Fruit fly (Drosophila melanogaster): ENCODE measurements around the gene Dyro.

Gene Dyro

dm6 chr3L:11302906-11303305 lies 7.2 kb upstream of the Dyro start (continued):
- TF ChIP-seq CG17829 (tag; optimal IDR thresholded peaks at IDR 0.05): peak; percentile 40
- no peak for TF ChIP-seq zen2 (GFP tag; IDR thresholded peaks at IDR 0.05; ENCODE audit: partially characterized antibody)
- no peak for TF ChIP-seq CG34422 (GFP tag; IDR thresholded peaks at IDR 0.05)
- TF ChIP-seq BtbVII (GFP tag; optimal IDR thresholded peaks at IDR 0.05): no peak
- no peak for TF ChIP-seq bbx (GFP tag; IDR thresholded peaks at IDR 0.05; ENCODE audit: partially characterized antibody)
- TF ChIP-seq CG12071 (GFP tag; optimal IDR thresholded peaks at IDR 0.05): no peak
- TF ChIP-seq CG17612 (GFP tag; IDR thresholded peaks at IDR 0.05): no peak
- peak; percentile 5 for TF ChIP-seq CG15011 (GFP tag; optimal IDR thresholded peaks at IDR 0.05)
- TF ChIP-seq dmrt11E (tag; optimal IDR thresholded peaks at IDR 0.05): peak; percentile 56
- TF ChIP-seq aop (GFP tag; IDR thresholded peaks at IDR 0.05): no peak
- TF ChIP-seq Xrp1 (GFP tag; IDR thresholded peaks at IDR 0.05): peak; percentile 50; the same call in 1 of the 2 replicates
- TF ChIP-seq CG7556 (GFP tag; optimal IDR thresholded peaks at IDR 0.05): peak; percentile 51
- no peak for TF ChIP-seq fd102C (GFP tag; optimal IDR thresholded peaks at IDR 0.05)
- peak; percentile 22 for TF ChIP-seq CG15269 (tag; optimal IDR thresholded peaks at IDR 0.05)
- TF ChIP-seq CG16863 (GFP tag; optimal IDR thresholded peaks at IDR 0.05): no peak
- no peak for TF ChIP-seq CG4404 (GFP tag; IDR thresholded peaks at IDR 0.05)
- no peak for TF ChIP-seq CG2120 (GFP tag; optimal IDR thresholded peaks at IDR 0.05)
- TF ChIP-seq chm (GFP tag; IDR thresholded peaks at IDR 0.05): no peak
- TF ChIP-seq CG2712 (tag; optimal IDR thresholded peaks at IDR 0.05): peak; percentile 62
- peak; percentile 65 for TF ChIP-seq phol (tag; optimal IDR thresholded peaks at IDR 0.05)
- TF ChIP-seq gcm (GFP tag; optimal IDR thresholded peaks at IDR 0.05): no peak
- no peak for TF ChIP-seq crc (GFP tag; optimal IDR thresholded peaks at IDR 0.05)
- TF ChIP-seq pb (GFP tag; optimal IDR thresholded peaks at IDR 0.05): no peak
- TF ChIP-seq hb (GFP tag; IDR thresholded peaks at IDR 0.05; ENCODE audit: partially characterized antibody): no peak
- peak; percentile 21 for TF ChIP-seq unpg (GFP tag; optimal IDR thresholded peaks at IDR 0.05)
- TF ChIP-seq CG17361 (GFP tag; IDR thresholded peaks at IDR 0.05): 0 out of 3 replicates have a peak, but pooled peaks have one; percentile 25
- TF ChIP-seq emc (GFP tag; optimal IDR thresholded peaks at IDR 0.05): no peak
- TF ChIP-seq Gug (GFP tag; IDR thresholded peaks at IDR 0.05): no peak
- TF ChIP-seq B-H1 (GFP tag; IDR thresholded peaks at IDR 0.05): no peak
- no peak for TF ChIP-seq wdn (GFP tag; IDR thresholded peaks at IDR 0.05)
- TF ChIP-seq cg (GFP tag; optimal IDR thresholded peaks at IDR 0.05): no peak
- no peak for TF ChIP-seq CG3995 (GFP tag; optimal IDR thresholded peaks at IDR 0.05)
- TF ChIP-seq Camta (GFP tag; optimal IDR thresholded peaks at IDR 0.05): no peak
- TF ChIP-seq tap (tag; optimal IDR thresholded peaks at IDR 0.05): no peak
- no peak for TF ChIP-seq onecut (GFP tag; IDR thresholded peaks at IDR 0.05)
- TF ChIP-seq vfl (GFP tag; optimal IDR thresholded peaks at IDR 0.05): no peak
- no peak for TF ChIP-seq tx (GFP tag; optimal IDR thresholded peaks at IDR 0.05)
- peak; percentile 67 for TF ChIP-seq CG31441 (GFP tag; IDR thresholded peaks at IDR 0.05)
- TF ChIP-seq nerfin-1 (tag; optimal IDR thresholded peaks at IDR 0.05): peak; percentile 87
- TF ChIP-seq oc (tag; optimal IDR thresholded peaks at IDR 0.05): no peak
- TF ChIP-seq luna (GFP tag; optimal IDR thresholded peaks at IDR 0.05): no peak
- no peak for TF ChIP-seq sim (GFP tag; IDR thresholded peaks at IDR 0.05)
- no peak for TF ChIP-seq ci (GFP tag; IDR thresholded peaks at IDR 0.05)
- no peak for TF ChIP-seq pho (GFP tag; optimal IDR thresholded peaks at IDR 0.05)
- TF ChIP-seq CG7963 (GFP tag; IDR thresholded peaks at IDR 0.05; ENCODE audit: partially characterized antibody): no peak
- no peak for TF ChIP-seq ap (GFP tag; IDR thresholded peaks at IDR 0.05)
- no peak for TF ChIP-seq twi (tag; optimal IDR thresholded peaks at IDR 0.05)
- TF ChIP-seq CG6689 (GFP tag; IDR thresholded peaks at IDR 0.05): 0 out of 2 replicates have a peak, but pooled peaks have one; percentile 17
- peak in 1 of 2 experiments; percentile 32 for TF ChIP-seq Hr51 (GFP tag; optimal IDR thresholded peaks at IDR 0.05)
- peak; percentile 9 for TF ChIP-seq Hr3 (GFP tag; optimal IDR thresholded peaks at IDR 0.05)
- no peak for TF ChIP-seq Abd-B (GFP tag; optimal IDR thresholded peaks at IDR 0.05)
- no peak for TF ChIP-seq nau (GFP tag; optimal IDR thresholded peaks at IDR 0.05)

All from whole organism, embryonic.